Fruit fly (Drosophila melanogaster): ENCODE results near the gene CG7872.

CG7872 gene

dm6 chrX:15578043-15578442 lies at the start of gene CG7872, which contains the start of gene cerv (continued):
- TF ChIP-seq BEAF-32 (GFP tag; optimal IDR thresholded peaks at IDR 0.05) (peak; percentile 61), croc (GFP tag; conservative IDR thresholded peaks at IDR 0.05) (no peak), YL-1 (GFP tag; optimal IDR thresholded peaks at IDR 0.05) (peak; percentile 17), CG16813 (GFP tag; IDR thresholded peaks at IDR 0.05; ENCODE audit: partially characterized antibody) (peak; percentile 73), pan (optimal IDR thresholded peaks at IDR 0.05) (no peak), pan (GFP tag; optimal IDR thresholded peaks at IDR 0.05 in 1 of 2, IDR thresholded peaks at IDR 0.05 in 1 of 2) (no peak), Elba2 (GFP tag; optimal IDR thresholded peaks at IDR 0.05) (no peak), CG17612 (GFP tag; IDR thresholded peaks at IDR 0.05) (no peak), kay (GFP tag; optimal IDR thresholded peaks at IDR 0.05) (no peak), cwo (GFP tag; optimal IDR thresholded peaks at IDR 0.05) (no peak), ATbp (GFP tag; optimal IDR thresholded peaks at IDR 0.05) (no peak), trh (GFP tag; optimal IDR thresholded peaks at IDR 0.05) (no peak), Doc3 (GFP tag; IDR thresholded peaks at IDR 0.05; ENCODE audit: partially characterized antibody) (peak; percentile 48; the same call in 1 of the 3 replicates), CG6654 (GFP tag; optimal IDR thresholded peaks at IDR 0.05) (no peak), grn (GFP tag; optimal IDR thresholded peaks at IDR 0.05) (no peak), CG14965 (GFP tag; optimal IDR thresholded peaks at IDR 0.05; ENCODE audit: borderline replicate concordance) (no peak), gfzf (GFP tag; optimal IDR thresholded peaks at IDR 0.05) (peak; percentile 66), CG30403 (GFP tag; optimal IDR thresholded peaks at IDR 0.05) (no peak), pzg (GFP tag; optimal IDR thresholded peaks at IDR 0.05) (peak; percentile 70), fd102C (GFP tag; optimal IDR thresholded peaks at IDR 0.05) (no peak), CG7839 (tag; optimal IDR thresholded peaks at IDR 0.05) (no peak), CG31441 (GFP tag; IDR thresholded peaks at IDR 0.05) (no peak), Myb (GFP tag; optimal IDR thresholded peaks at IDR 0.05) (peak; percentile 62), fu2 (GFP tag; optimal IDR thresholded peaks at IDR 0.05) (no peak), CG14014 (GFP tag; IDR thresholded peaks at IDR 0.05) (no peak), CG13624 (GFP tag; optimal IDR thresholded peaks at IDR 0.05) (no peak), CG3281 (GFP tag; optimal IDR thresholded peaks at IDR 0.05) (peak; percentile 3), CG17829 (tag; optimal IDR thresholded peaks at IDR 0.05) (peak; percentile 39), CG10654 (GFP tag; optimal IDR thresholded peaks at IDR 0.05) (no peak), crc (GFP tag; optimal IDR thresholded peaks at IDR 0.05) (no peak), esg (GFP tag; conservative IDR thresholded peaks at IDR 0.05) (no peak), tap (tag; optimal IDR thresholded peaks at IDR 0.05) (no peak), CG6791 (GFP tag; IDR thresholded peaks at IDR 0.05; ENCODE audit: partially characterized antibody) (peak; percentile 78; the same call in 2 of the 3 replicates), CG12942 (GFP tag; optimal IDR thresholded peaks at IDR 0.05) (no peak), CG12071 (GFP tag; optimal IDR thresholded peaks at IDR 0.05) (no peak), CG13894 (tag; optimal IDR thresholded peaks at IDR 0.05) (no peak), CG13424 (tag; optimal IDR thresholded peaks at IDR 0.05) (no peak), CG8388 (GFP tag; optimal IDR thresholded peaks at IDR 0.05) (no peak), Camta (GFP tag; optimal IDR thresholded peaks at IDR 0.05) (no peak), CG12104 (GFP tag; optimal IDR thresholded peaks at IDR 0.05) (no peak), Mad (GFP tag; optimal IDR thresholded peaks at IDR 0.05) (no peak), CG7963 (GFP tag; IDR thresholded peaks at IDR 0.05; ENCODE audit: partially characterized antibody) (peak; percentile 58; the same call in 1 of the 3 replicates), GATAe (GFP tag; conservative IDR thresholded peaks at IDR 0.05) (no peak), bcd (GFP tag; optimal IDR thresholded peaks at IDR 0.05) (no peak), CG3065 (GFP tag; optimal IDR thresholded peaks at IDR 0.05) (no peak), CG8924 (tag; optimal IDR thresholded peaks at IDR 0.05) (no peak), hkb (optimal IDR thresholded peaks at IDR 0.05) (no peak), hkb (GFP tag; IDR thresholded peaks at IDR 0.05) (no peak), amos (GFP tag; IDR thresholded peaks at IDR 0.05; ENCODE audit: partially characterized antibody) (peak; percentile 71), CG17802 (tag; optimal IDR thresholded peaks at IDR 0.05) (no peak), Deaf1 (tag; optimal IDR thresholded peaks at IDR 0.05) (peak; percentile 13)

Data from whole organism, embryonic.